Fruit fly (Drosophila melanogaster) whole organism, adult: ENCODE measurements around the gene Septin4.

Experiments used
- CG7045 ChIP-seq: fragments of 200-800 bp; sonication (Bioruptor generic); optimal IDR thresholded peaks from 2 replicates; lab custom pipeline; 2017; ENCODE audit warnings: missing biosample characterization, mild to moderate bottlenecking, missing genetic modification characterization
- Hr96 ChIP-seq: fragments of 200-800 bp; sonication (Bioruptor generic); optimal IDR thresholded peaks from 2 replicates; lab custom pipeline; 2016; ENCODE audit warnings: missing biosample characterization, missing genetic modification characterization
- pad ChIP-seq: fragments of 200-800 bp; sonication (Bioruptor generic); optimal IDR thresholded peaks from 3 replicates; lab custom pipeline; 2017; ENCODE audit warnings: missing biosample characterization, missing genetic modification characterization, mild to moderate bottlenecking, moderate library complexity, missing genetic modification reagents

dm6 chrX:16648435-16648781 lies 46.6 kb downstream of the Septin4 start:
- no peak for TF ChIP-seq CG7045 (GFP tag; lab: Kevin White, UChicago)
- no peak for TF ChIP-seq pad (GFP tag; lab: Kevin White, UChicago)
- no peak for TF ChIP-seq Hr96 (GFP tag; lab: Kevin White, UChicago)
